Fruit fly (Drosophila melanogaster): ENCODE results near the gene CG15212.

Gene CG15212

dm6 chr3L:5136123-5136522 is 4.8 kb downstream of the CG15212 start, which contains the start of the genes CG10674 and CG4611:
CG10674 (minus strand) TSS chr3L:5136292.
CG4611 (plus strand) TSS chr3L:5136376.
- TF ChIP-seq svp (GFP tag) (peak; percentile 56), Eip93F (GFP tag; optimal IDR thresholded peaks at IDR 0.05) (no peak), fkh (GFP tag; optimal IDR thresholded peaks at IDR 0.05) (peak; percentile 81), Sox14 (GFP tag; optimal IDR thresholded peaks at IDR 0.05) (peak; percentile 34), Eip78C (GFP tag) (peak; percentile 64), Met (GFP tag; optimal IDR thresholded peaks at IDR 0.05) (no peak)

- TF ChIP-seq Eip93F (GFP tag; optimal IDR thresholded peaks at IDR 0.05), result peak; percentile 99
- peak; percentile 99 for TF ChIP-seq CG6854 (GFP tag; optimal IDR thresholded peaks at IDR 0.05)
- TF ChIP-seq spab (GFP tag; optimal IDR thresholded peaks at IDR 0.05), result peak; percentile 100
- TF ChIP-seq svp (GFP tag), result peak; percentile 98
- TF ChIP-seq CG8632 (GFP tag; optimal IDR thresholded peaks at IDR 0.05), result peak; percentile 100
- TF ChIP-seq CG11902 (GFP tag; optimal IDR thresholded peaks at IDR 0.05), result peak; percentile 100
- peak; percentile 100 for TF ChIP-seq CG34406 (GFP tag; optimal IDR thresholded peaks at IDR 0.05)
- TF ChIP-seq CG6808 (GFP tag; optimal IDR thresholded peaks at IDR 0.05), result peak; percentile 99
- TF ChIP-seq eg (GFP tag; IDR thresholded peaks at IDR 0.05), result peak; percentile 100
- TF ChIP-seq CG11762 (GFP tag; optimal IDR thresholded peaks at IDR 0.05; ENCODE audit: insufficient read depth), result peak; percentile 100
- TF ChIP-seq Hr38 (GFP tag; optimal IDR thresholded peaks at IDR 0.05), result peak; percentile 99
- peak; percentile 99 for TF ChIP-seq CG16779 (tag; optimal IDR thresholded peaks at IDR 0.05)
- peak; percentile 100 for TF ChIP-seq CG11294 (GFP tag; IDR thresholded peaks at IDR 0.05)
- TF ChIP-seq CG6792 (GFP tag; optimal IDR thresholded peaks at IDR 0.05), result peak; percentile 100
- peak; percentile 98 for TF ChIP-seq fd85E (GFP tag; optimal IDR thresholded peaks at IDR 0.05)
- TF ChIP-seq salr (GFP tag; optimal IDR thresholded peaks at IDR 0.05), result peak; percentile 100
- peak; percentile 100 for TF ChIP-seq CG32006 (GFP tag; optimal IDR thresholded peaks at IDR 0.05)
- peak; percentile 100 for TF ChIP-seq Sox14 (GFP tag; optimal IDR thresholded peaks at IDR 0.05)
- peak; percentile 99 for TF ChIP-seq CG6276 (GFP tag; optimal IDR thresholded peaks at IDR 0.05)
- TF ChIP-seq topi (GFP tag; optimal IDR thresholded peaks at IDR 0.05), result peak; percentile 100
- TF ChIP-seq lz (GFP tag; optimal IDR thresholded peaks at IDR 0.05), result peak; percentile 100
- TF ChIP-seq Smox (GFP tag; optimal IDR thresholded peaks at IDR 0.05), result peak; percentile 100
- TF ChIP-seq net (GFP tag; optimal IDR thresholded peaks at IDR 0.05), result peak; percentile 100
- TF ChIP-seq cyc (GFP tag; optimal IDR thresholded peaks at IDR 0.05), result peak; percentile 100
- peak; percentile 100 for TF ChIP-seq CG4318 (GFP tag; optimal IDR thresholded peaks at IDR 0.05)
- peak; percentile 100 for TF ChIP-seq Ets96B (tag; optimal IDR thresholded peaks at IDR 0.05)
- peak; percentile 100 for TF ChIP-seq Gug (GFP tag; IDR thresholded peaks at IDR 0.05)
- peak; percentile 100 for TF ChIP-seq Sox15 (GFP tag; optimal IDR thresholded peaks at IDR 0.05)
- TF ChIP-seq Hr39 (GFP tag; optimal IDR thresholded peaks at IDR 0.05), result peak; percentile 100
- TF ChIP-seq esn (GFP tag; optimal IDR thresholded peaks at IDR 0.05), result peak; percentile 100
- TF ChIP-seq Ets21C (GFP tag; optimal IDR thresholded peaks at IDR 0.05), result peak; percentile 100
- TF ChIP-seq Hr4 (GFP tag; optimal IDR thresholded peaks at IDR 0.05), result peak; percentile 100
- TF ChIP-seq CG15336 (GFP tag; IDR thresholded peaks at IDR 0.05), result peak; percentile 99
- peak; percentile 100 for TF ChIP-seq acj6 (GFP tag; optimal IDR thresholded peaks at IDR 0.05)
- TF ChIP-seq vri (GFP tag; optimal IDR thresholded peaks at IDR 0.05), result peak; percentile 99
- TF ChIP-seq pdm3 (GFP tag; optimal IDR thresholded peaks at IDR 0.05), result peak; percentile 100
- TF ChIP-seq CG9139 (GFP tag; optimal IDR thresholded peaks at IDR 0.05), result peak; percentile 99
- peak; percentile 99 for TF ChIP-seq CG1621 (tag; optimal IDR thresholded peaks at IDR 0.05)
- peak; percentile 100 for TF ChIP-seq CG6163 (GFP tag; IDR thresholded peaks at IDR 0.05)
- peak; percentile 98 for TF ChIP-seq Eip78C (GFP tag)
- TF ChIP-seq Lpt (GFP tag; optimal IDR thresholded peaks at IDR 0.05), result peak; percentile 100
- peak; percentile 99 for TF ChIP-seq CG10669 (GFP tag; optimal IDR thresholded peaks at IDR 0.05)
- TF ChIP-seq achi (GFP tag; optimal IDR thresholded peaks at IDR 0.05), result peak; percentile 99
- TF ChIP-seq OdsH (GFP tag; optimal IDR thresholded peaks at IDR 0.05), result peak; percentile 100
- TF ChIP-seq CG3032 (tag; optimal IDR thresholded peaks at IDR 0.05), result peak; percentile 100
- peak; percentile 82 to 99 for TF ChIP-seq ss (GFP tag; optimal IDR thresholded peaks at IDR 0.05)
- TF ChIP-seq CG10631 (GFP tag; optimal IDR thresholded peaks at IDR 0.05), result peak; percentile 100
- TF ChIP-seq CG31627 (GFP tag; optimal IDR thresholded peaks at IDR 0.05), result peak; percentile 100
Observed at dm6 chr3L:5139312-5139711, 8.0 kb downstream of the CG15212 start, which contains the start of the genes Tcs5 and CHMP2B. Tcs5 (minus strand) TSS chr3L:5139395. CHMP2B (plus strand) TSS chr3L:5139619.
